Fruit fly (Drosophila melanogaster): ENCODE results near the gene CG15536.

The CG15536 gene

dm6 chr3R:30424993-30425392 lies at the start of gene CG15536:
CG15536 (minus strand) TSS chr3R:30425162.
- no peak for TF ChIP-seq CG17801 (GFP tag; optimal IDR thresholded peaks at IDR 0.05; ENCODE audit: partially characterized antibody)

dm6 chr3R:30472331-30472730 lies 47.4 kb upstream of the CG15536 start:
- TF ChIP-seq CG17801 (GFP tag; optimal IDR thresholded peaks at IDR 0.05; ENCODE audit: partially characterized antibody) = no peak

- no peak for TF ChIP-seq CG17801 (GFP tag; optimal IDR thresholded peaks at IDR 0.05; ENCODE audit: partially characterized antibody)
Measured at dm6 chr3R:30470690-30471089, 45.7 kb upstream of the CG15536 start.

DNA sequence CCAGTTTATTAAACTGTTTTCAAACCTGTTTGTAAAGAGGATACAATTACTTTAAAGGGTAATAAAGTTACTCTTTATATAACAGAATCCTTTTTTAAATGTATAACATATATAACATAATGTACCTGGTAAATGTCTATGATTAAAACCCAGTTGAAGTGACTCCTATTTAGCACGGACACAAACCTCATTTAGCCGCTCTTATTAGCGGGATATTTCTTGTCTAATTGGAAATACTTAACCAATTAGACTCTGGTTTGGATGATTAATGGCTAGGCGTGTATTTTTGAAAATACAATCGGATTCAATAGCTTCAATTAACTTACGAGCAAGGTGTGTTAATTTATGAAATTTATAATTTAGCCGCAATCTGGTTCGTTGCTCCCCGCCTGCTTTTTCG lies 42.1 kb upstream of the CG15536 start:
- no peak for TF ChIP-seq CG17801 (GFP tag; optimal IDR thresholded peaks at IDR 0.05; ENCODE audit: partially characterized antibody)

DNA sequence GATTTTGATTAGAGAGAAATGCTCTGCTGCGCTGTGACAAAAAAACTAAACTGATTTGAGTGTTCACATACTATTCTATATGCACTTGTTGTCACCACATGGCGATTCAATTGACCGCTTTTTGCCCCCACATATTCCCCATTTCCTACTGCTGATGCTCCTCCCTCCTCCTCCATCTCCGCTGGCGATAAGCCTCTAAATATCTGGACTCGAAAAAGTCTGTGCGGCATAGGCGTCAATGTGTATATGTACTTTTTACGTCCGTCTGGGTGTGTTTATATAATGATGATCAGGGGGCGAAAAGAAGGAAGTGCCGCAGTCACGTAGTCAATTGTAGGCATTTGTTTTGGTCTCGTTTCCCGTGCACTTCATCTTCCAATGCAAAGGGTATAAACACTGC lies 41.6 kb upstream of the CG15536 start:
- no peak for TF ChIP-seq CG17801 (GFP tag; optimal IDR thresholded peaks at IDR 0.05; ENCODE audit: partially characterized antibody)

dm6 chr3R:30465775-30466494 lies 41.0 kb upstream of the CG15536 start, which contains the start of gene PH4alphaEFB:
PH4alphaEFB (plus strand) TSS chr3R:30466050.
- peak; percentile 2 for TF ChIP-seq CG17801 (GFP tag; optimal IDR thresholded peaks at IDR 0.05; ENCODE audit: partially characterized antibody)

- TF ChIP-seq CG17801 (GFP tag; optimal IDR thresholded peaks at IDR 0.05; ENCODE audit: partially characterized antibody) = no peak
Measured at dm6 chr3R:30464244-30464643, 39.3 kb upstream of the CG15536 start.

dm6 chr3R:30461608-30462243 lies 36.8 kb upstream of the CG15536 start:
- no peak for TF ChIP-seq CG17801 (GFP tag; optimal IDR thresholded peaks at IDR 0.05; ENCODE audit: partially characterized antibody)

- TF ChIP-seq CG17801 (GFP tag; optimal IDR thresholded peaks at IDR 0.05; ENCODE audit: partially characterized antibody) = no peak
Measured at dm6 chr3R:30460187-30460586, 35.2 kb upstream of the CG15536 start.

DNA sequence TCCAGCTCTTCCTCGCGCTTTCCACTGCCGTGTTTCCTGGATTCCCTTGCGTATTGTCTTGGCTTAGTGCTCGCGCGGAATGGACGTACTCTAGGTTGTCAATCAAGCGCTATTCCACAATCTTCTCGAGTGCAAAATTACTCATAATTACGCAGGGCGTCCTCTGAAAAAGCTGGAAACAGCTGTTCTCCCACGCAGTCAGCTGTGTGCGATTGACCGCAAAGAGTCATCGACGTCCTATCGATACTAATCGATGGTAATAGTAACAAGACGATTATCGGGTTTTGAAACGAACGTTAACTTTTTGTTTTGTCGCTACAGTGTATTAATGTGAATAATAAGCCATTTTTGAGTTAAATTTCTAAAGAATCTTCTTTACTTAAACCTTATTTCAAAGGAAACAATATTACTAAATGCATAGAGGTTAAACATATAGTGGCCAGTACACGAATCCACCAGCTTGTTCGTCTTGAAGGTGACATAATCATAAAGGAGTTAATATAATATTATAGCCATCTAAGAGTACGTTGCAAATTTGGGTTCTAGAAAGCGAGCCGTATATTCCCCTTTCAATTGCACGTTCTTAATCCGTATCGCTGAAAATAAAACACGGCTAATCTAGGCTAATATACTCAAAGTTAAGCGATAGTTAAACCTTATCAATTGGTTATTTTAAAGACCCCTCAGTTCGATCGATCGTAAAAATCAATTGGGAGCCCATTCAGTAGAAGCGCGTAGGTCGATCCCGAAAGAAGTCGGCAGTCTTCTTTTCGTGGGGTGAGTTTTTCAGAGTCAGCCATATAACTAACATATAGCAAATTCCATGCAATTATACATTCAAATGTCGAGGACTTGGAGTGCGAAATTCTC lies 34.3 kb upstream of the CG15536 start, which contains the start of the genes CG2224 and CDase:
TSS of gene CG2224 (minus strand) at position 235 of the 870 bp plus-strand sequence.
TSS of gene CDase (plus strand) at position 456 of the 870 bp plus-strand sequence.
- TF ChIP-seq CG17801 (GFP tag; optimal IDR thresholded peaks at IDR 0.05; ENCODE audit: partially characterized antibody) = peak; percentile 30

dm6 chr3R:30455817-30456544 lies 31.0 kb upstream of the CG15536 start, which contains the start of gene aralar1:
aralar1 (minus strand) TSS chr3R:30455867.
- no peak for TF ChIP-seq CG17801 (GFP tag; optimal IDR thresholded peaks at IDR 0.05; ENCODE audit: partially characterized antibody)

- no peak for TF ChIP-seq CG17801 (GFP tag; optimal IDR thresholded peaks at IDR 0.05; ENCODE audit: partially characterized antibody)
Measured at dm6 chr3R:30454442-30454841, 29.5 kb upstream of the CG15536 start.

- TF ChIP-seq CG17801 (GFP tag; optimal IDR thresholded peaks at IDR 0.05; ENCODE audit: partially characterized antibody) = no peak
Measured at dm6 chr3R:30453236-30453635, 28.3 kb upstream of the CG15536 start.

DNA sequence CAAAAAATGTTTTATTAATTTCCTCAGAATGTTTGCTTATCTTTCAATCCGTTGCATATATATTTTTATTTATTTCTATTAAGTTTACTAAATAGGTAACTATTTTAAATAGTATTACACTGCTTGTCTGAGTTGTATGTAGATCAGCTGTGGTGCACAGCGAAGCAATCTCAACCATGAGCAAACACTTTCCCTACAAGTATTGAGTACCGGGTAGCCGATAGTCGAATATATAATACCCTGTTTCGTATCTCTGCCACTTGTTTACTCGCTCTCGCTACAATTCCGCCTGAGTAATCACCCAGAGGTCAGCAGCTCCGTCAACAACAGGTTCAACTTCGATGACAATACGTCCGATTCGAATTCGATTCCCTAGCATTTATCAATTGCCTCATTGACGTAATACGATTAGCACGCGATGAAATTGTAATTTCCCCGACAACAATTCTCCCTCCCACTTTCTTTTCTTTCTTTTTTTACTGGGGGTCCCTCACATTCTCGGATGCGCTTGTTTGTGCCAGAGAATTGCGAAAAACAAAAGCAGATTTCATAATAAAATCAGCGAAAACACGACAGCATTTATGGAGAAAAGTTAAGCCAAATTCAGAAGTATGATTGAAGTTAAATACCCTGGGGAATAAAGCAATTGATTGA lies 25.9 kb upstream of the CG15536 start:
- TF ChIP-seq CG17801 (GFP tag; optimal IDR thresholded peaks at IDR 0.05; ENCODE audit: partially characterized antibody) = no peak
